Fruit fly (Drosophila melanogaster) whole organism, embryonic: ENCODE results near the gene Fmr1.

Source experiments
- Antp ChIP-seq: fragments of 200-800 bp; sonication (Bioruptor generic); optimal IDR thresholded peaks from 3 replicates; lab custom pipeline; 2016; ENCODE audit warnings: missing biosample characterization, missing genetic modification characterization
- CG11504 ChIP-seq: fragments of 200-800 bp; sonication (Bioruptor generic); optimal IDR thresholded peaks from 3 replicates; lab custom pipeline; 2019; ENCODE audit warnings: missing biosample characterization, mild to moderate bottlenecking, missing genetic modification characterization, moderate library complexity
- CG11696 ChIP-seq: fragments of 200-800 bp; sonication (Bioruptor generic); IDR thresholded peaks from 2 replicates; pipeline ENCODE4 v1.3.6; 2022; ENCODE audit warnings: missing biosample characterization, missing genetic modification characterization
- CG13123 ChIP-seq: fragments of 200-800 bp; sonication (Bioruptor generic); optimal IDR thresholded peaks from 2 replicates; lab custom pipeline; 2016; ENCODE audit warnings: missing biosample characterization, missing genetic modification characterization
- CG13296 ChIP-seq: fragments of 200-800 bp; sonication (Bioruptor generic); optimal IDR thresholded peaks from 3 replicates; lab custom pipeline; 2018; ENCODE audit warnings: missing biosample characterization, mild to moderate bottlenecking, missing genetic modification characterization
- CG13424 ChIP-seq: fragments of 200-800 bp; sonication (Bioruptor generic); optimal IDR thresholded peaks from 2 replicates; lab custom pipeline; 2019; ENCODE audit warnings: missing biosample characterization, mild to moderate bottlenecking, missing genetic modification characterization, moderate library complexity
- CG14014 ChIP-seq: fragments of 200-800 bp; sonication (Bioruptor generic); IDR thresholded peaks from 2 replicates; pipeline ENCODE4 v1.3.6; 2022; ENCODE audit warnings: missing biosample characterization, missing genetic modification characterization
- CG15269 ChIP-seq: fragments of 200-800 bp; sonication (Bioruptor generic); optimal IDR thresholded peaks from 2 replicates; lab custom pipeline; 2018; ENCODE audit warnings: missing biosample characterization, mild to moderate bottlenecking, missing genetic modification characterization, moderate library complexity
- CG15514 ChIP-seq: fragments of 200-800 bp; sonication (Bioruptor generic); optimal IDR thresholded peaks from 3 replicates; lab custom pipeline; 2017; ENCODE audit warnings: missing biosample characterization, missing genetic modification characterization, mild to moderate bottlenecking, moderate library complexity, missing genetic modification reagents
- CG1603 ChIP-seq: fragments of 200-800 bp; sonication (Bioruptor generic); optimal IDR thresholded peaks from 2 replicates; lab custom pipeline; 2019; ENCODE audit warnings: missing biosample characterization, mild to moderate bottlenecking, missing genetic modification characterization, moderate library complexity
- CG17361 ChIP-seq: fragments of 200-800 bp; sonication (Bioruptor generic); IDR thresholded peaks from 3 replicates; pipeline ENCODE4 v1.3.6; 2022; ENCODE audit warnings: missing biosample characterization, missing genetic modification characterization
- CG18764 ChIP-seq: fragments of 200-800 bp; sonication (Bioruptor generic); optimal IDR thresholded peaks from 3 replicates; lab custom pipeline; 2016; ENCODE audit warnings: missing biosample characterization, missing genetic modification characterization
- CG3065 ChIP-seq: fragments of 200-800 bp; sonication (Bioruptor generic); optimal IDR thresholded peaks from 2 replicates; lab custom pipeline; 2016; ENCODE audit warnings: missing biosample characterization, missing genetic modification characterization
- CG31224 ChIP-seq: fragments of 200-800 bp; sonication (Bioruptor generic); IDR thresholded peaks from 2 replicates; pipeline ENCODE4 v1.3.6; 2022; ENCODE audit warnings: missing biosample characterization, missing genetic modification characterization
- CG33213 ChIP-seq: fragments of 200-800 bp; sonication (Bioruptor generic); optimal IDR thresholded peaks from 3 replicates; lab custom pipeline; 2016; ENCODE audit warnings: missing biosample characterization, missing genetic modification characterization
- CG3838 ChIP-seq: fragments of 200-800 bp; sonication (Bioruptor generic); optimal IDR thresholded peaks from 3 replicates; lab custom pipeline; 2016; ENCODE audit warnings: missing biosample characterization, missing genetic modification characterization
- CG4360 ChIP-seq: fragments of 200-800 bp; sonication (Bioruptor generic); IDR thresholded peaks from 2 replicates; pipeline ENCODE4 v1.3.6; 2022; ENCODE audit warnings: missing biosample characterization, missing genetic modification characterization
- CG5180 ChIP-seq: fragments of 200-800 bp; sonication (Bioruptor generic); optimal IDR thresholded peaks from 3 replicates; lab custom pipeline; 2017; ENCODE audit warnings: missing biosample characterization, missing genetic modification characterization, mild to moderate bottlenecking, moderate library complexity, missing genetic modification reagents
- CG5953 ChIP-seq: fragments of 200-800 bp; sonication (Bioruptor generic); IDR thresholded peaks from 2 replicates; pipeline ENCODE4 v1.3.6; 2022; ENCODE audit warnings: missing biosample characterization, missing genetic modification characterization
- CG6254 ChIP-seq: fragments of 200-800 bp; sonication (Bioruptor generic); optimal IDR thresholded peaks from 3 replicates; lab custom pipeline; 2017; ENCODE audit warnings: mild to moderate bottlenecking, missing biosample characterization, missing genetic modification reagents, missing genetic modification characterization
- CG7556 ChIP-seq: fragments of 200-800 bp; sonication (Bioruptor generic); optimal IDR thresholded peaks from 2 replicates; lab custom pipeline; 2017; ENCODE audit warnings: missing biosample characterization, mild to moderate bottlenecking, missing genetic modification characterization
- CG9817 ChIP-seq: fragments of 200-800 bp; sonication (Bioruptor generic); optimal IDR thresholded peaks from 2 replicates; lab custom pipeline; 2018; ENCODE audit warnings: missing biosample characterization, mild to moderate bottlenecking, missing genetic modification characterization, moderate library complexity
- Drgx ChIP-seq: fragments of 200-800 bp; sonication (Bioruptor generic); IDR thresholded peaks from 2 replicates; pipeline ENCODE4 v1.3.6; 2022; ENCODE audit warnings: missing biosample characterization, missing genetic modification characterization
- H15 ChIP-seq: fragments of 200-800 bp; sonication (Bioruptor generic); IDR thresholded peaks from 3 replicates; pipeline ENCODE4 v1.3.6; 2022; ENCODE audit warnings: missing biosample characterization, missing genetic modification characterization
- HLH54F ChIP-seq: fragments of 200-800 bp; sonication (Bioruptor generic); optimal IDR thresholded peaks from 3 replicates; lab custom pipeline; 2016; ENCODE audit warnings: missing biosample characterization, missing genetic modification characterization
- Hmx ChIP-seq: fragments of 200-800 bp; sonication (Bioruptor generic); optimal IDR thresholded peaks from 2 replicates; lab custom pipeline; 2016; ENCODE audit warnings: missing biosample characterization, missing genetic modification characterization
- Lpt ChIP-seq: fragments of >200 bp; optimal IDR thresholded peaks from 2 replicates; lab custom pipeline; 2018; ENCODE audit warnings: missing biosample characterization, missing genetic modification characterization
- MESR4 ChIP-seq: fragments of 200-800 bp; sonication (Bioruptor generic); optimal IDR thresholded peaks from 2 replicates; lab custom pipeline; 2018; ENCODE audit warnings: missing biosample characterization, mild to moderate bottlenecking, missing genetic modification characterization, moderate library complexity
- MTF-1 ChIP-seq: fragments of 200-800 bp; sonication (Bioruptor generic); optimal IDR thresholded peaks from 2 replicates; lab custom pipeline; 2018; ENCODE audit warnings: missing biosample characterization, mild to moderate bottlenecking, missing genetic modification characterization, borderline replicate concordance
- Stat92E ChIP-seq, 3 experiments: fragments of >200 bp in 2 of 3; fragments of 200-800 bp in 1 of 3; sonication (Bioruptor generic) in 1 of 3; optimal IDR thresholded peaks; 2 replicates each; lab custom pipeline; 2017 to 2019; ENCODE audit warnings: missing biosample characterization in 3 of 3, missing genetic modification characterization in 3 of 3, mild to moderate bottlenecking in 1 of 3, moderate library complexity in 1 of 3
- cg ChIP-seq: fragments of 200-800 bp; sonication (Bioruptor generic); optimal IDR thresholded peaks from 3 replicates; lab custom pipeline; 2019; ENCODE audit warnings: missing biosample characterization, mild to moderate bottlenecking, missing genetic modification characterization, moderate library complexity
- dan ChIP-seq: fragments of 200-800 bp; sonication (Bioruptor generic); IDR thresholded peaks from 2 replicates; pipeline ENCODE4 v1.3.6; 2022; ENCODE audit warnings: missing biosample characterization, missing genetic modification characterization
- dati ChIP-seq: fragments of 200-800 bp; sonication (Bioruptor generic); IDR thresholded peaks from 2 replicates; pipeline ENCODE4 v1.3.6; 2022; ENCODE audit warnings: missing biosample characterization, missing genetic modification characterization
- fd64A ChIP-seq: fragments of 200-800 bp; sonication (Bioruptor generic); optimal IDR thresholded peaks from 3 replicates; lab custom pipeline; 2018; ENCODE audit warnings: missing biosample characterization, mild to moderate bottlenecking, missing genetic modification characterization
- fd96Cb ChIP-seq: fragments of 200-800 bp; sonication (Bioruptor generic); optimal IDR thresholded peaks from 2 replicates; lab custom pipeline; 2018; ENCODE audit warnings: missing biosample characterization, mild to moderate bottlenecking, missing genetic modification characterization, moderate library complexity
- grn ChIP-seq: fragments of 200-800 bp; sonication (Bioruptor generic); optimal IDR thresholded peaks from 3 replicates; lab custom pipeline; 2017; ENCODE audit warnings: missing biosample characterization, missing genetic modification characterization
- gsb ChIP-seq: fragments of 200-800 bp; sonication (Bioruptor generic); IDR thresholded peaks from 2 replicates; pipeline ENCODE4 v1.3.6; 2022; ENCODE audit warnings: missing biosample characterization, missing genetic modification characterization
- hkb ChIP-seq, 2 experiments: fragments of 200-800 bp in 1 of 2; fragments of >200 bp in 1 of 2; sonication (Bioruptor generic) in 1 of 2; IDR thresholded peaks in 1 of 2; optimal IDR thresholded peaks in 1 of 2; 2 replicates each; pipeline versions ENCODE4 v1.3.6 to Lab custom; 2017 to 2022; ENCODE audit warnings: missing biosample characterization in 1 of 2, missing genetic modification characterization in 1 of 2
- jing ChIP-seq: fragments of 200-800 bp; sonication (Bioruptor generic); optimal IDR thresholded peaks from 2 replicates; lab custom pipeline; 2018; ENCODE audit warnings: missing biosample characterization, mild to moderate bottlenecking, missing genetic modification characterization
- klu ChIP-seq: fragments of 200-800 bp; sonication (Bioruptor generic); IDR thresholded peaks from 2 replicates; pipeline ENCODE4 v1.3.6; 2022; ENCODE audit warnings: missing biosample characterization, missing genetic modification characterization
- lilli ChIP-seq: fragments of 200-800 bp; sonication (Bioruptor generic); optimal IDR thresholded peaks from 3 replicates; lab custom pipeline; 2016; ENCODE audit warnings: missing biosample characterization, missing genetic modification characterization
- peb ChIP-seq: fragments of 200-800 bp; sonication (Bioruptor generic); IDR thresholded peaks from 2 replicates; pipeline ENCODE4 v1.3.6; 2022; ENCODE audit warnings: missing biosample characterization, missing genetic modification characterization
- phol ChIP-seq: fragments of 200-800 bp; sonication (Bioruptor generic); optimal IDR thresholded peaks from 3 replicates; lab custom pipeline; 2018; ENCODE audit warnings: missing biosample characterization, mild to moderate bottlenecking, missing genetic modification characterization, moderate library complexity
- pnt ChIP-seq: fragments of 200-800 bp; sonication (Bioruptor generic); optimal IDR thresholded peaks from 3 replicates; lab custom pipeline; 2016; ENCODE audit warnings: missing biosample characterization, missing genetic modification characterization
- ranshi ChIP-seq: fragments of 200-800 bp; sonication (Bioruptor generic); IDR thresholded peaks from 2 replicates; pipeline ENCODE4 v1.3.6; 2022; ENCODE audit warnings: missing biosample characterization, missing genetic modification characterization
- row ChIP-seq: fragments of 200-800 bp; sonication (Bioruptor generic); IDR thresholded peaks from 3 replicates; pipeline ENCODE4 v1.3.6; 2022; ENCODE audit warnings: missing biosample characterization, missing genetic modification characterization
- run ChIP-seq: fragments of 200-800 bp; sonication (Bioruptor generic); optimal IDR thresholded peaks from 3 replicates; lab custom pipeline; 2018; ENCODE audit warnings: missing biosample characterization, mild to moderate bottlenecking, missing genetic modification characterization
- salm ChIP-seq: fragments of 200-800 bp; sonication (Bioruptor generic); optimal IDR thresholded peaks from 2 replicates; lab custom pipeline; 2018; ENCODE audit warnings: missing biosample characterization, mild to moderate bottlenecking, missing genetic modification characterization
- sens ChIP-seq: fragments of 200-800 bp; sonication (Bioruptor generic); peaks from one replicate; lab custom pipeline; 2016; ENCODE audit warnings: missing biosample characterization, missing genetic modification characterization
- tgo ChIP-seq: fragments of 200-800 bp; sonication (Bioruptor generic); IDR thresholded peaks from 3 replicates; pipeline ENCODE4 v1.3.6; 2022; ENCODE audit warnings: missing biosample characterization, missing genetic modification characterization

Fmr1 gene

dm6 chr3R:10079267-10079987 lies 30.5 kb downstream of the Fmr1 start (continued):
- TF ChIP-seq CG17361 (GFP tag; lab: Robert Waterston, UW) = 0 out of 3 replicates have a peak, but pooled peaks have one; percentile 45
- TF ChIP-seq MESR4 (GFP tag; lab: Kevin White, UChicago) = no peak
- TF ChIP-seq peb (GFP tag; lab: Robert Waterston, UW) = no peak
- TF ChIP-seq MTF-1 (GFP tag; lab: Kevin White, UChicago) = no peak
- no peak for TF ChIP-seq Lpt (GFP tag; lab: Kevin White, UChicago)
- TF ChIP-seq CG31224 (GFP tag; lab: Robert Waterston, UW) = no peak
- no peak for TF ChIP-seq Hmx (GFP tag; lab: Kevin White, UChicago)
- TF ChIP-seq CG11504 (tag; lab: Kevin White, UChicago) = peak; percentile 64
- TF ChIP-seq cg (GFP tag; lab: Kevin White, UChicago) = peak; percentile 63
- no peak for TF ChIP-seq H15 (GFP tag; lab: Robert Waterston, UW)
- no peak for TF ChIP-seq CG13123 (GFP tag; lab: Kevin White, UChicago)
- TF ChIP-seq CG5953 = no peak
- peak; percentile 43; the same call in 1 of the 2 replicates for TF ChIP-seq CG11696 (GFP tag; lab: Robert Waterston, UW)
- TF ChIP-seq CG1603 (tag; lab: Kevin White, UChicago) = peak; percentile 59
- TF ChIP-seq CG6254 (GFP tag; lab: Kevin White, UChicago) = no peak
- TF ChIP-seq klu = no peak
- TF ChIP-seq run = no peak
- TF ChIP-seq grn (GFP tag; lab: Kevin White, UChicago) = no peak
- no peak for TF ChIP-seq CG13296
- TF ChIP-seq CG7556 = no peak
- TF ChIP-seq salm = no peak
- TF ChIP-seq HLH54F (GFP tag; lab: Kevin White, UChicago) = no peak
- TF ChIP-seq lilli (GFP tag; lab: Kevin White, UChicago) = no peak
- TF ChIP-seq CG33213 (GFP tag; lab: Kevin White, UChicago) = no peak
- no peak for TF ChIP-seq hkb (optimal IDR thresholded peaks at IDR 0.05; lab: Kevin White, UChicago)
- TF ChIP-seq hkb (GFP tag; IDR thresholded peaks at IDR 0.05; lab: Robert Waterston, UW) = peak; percentile 65
- no peak for TF ChIP-seq CG3838 (GFP tag; lab: Kevin White, UChicago)
- TF ChIP-seq CG9817 (tag; lab: Kevin White, UChicago) = no peak
- TF ChIP-seq row (GFP tag; lab: Robert Waterston, UW) = peak; percentile 49
- TF ChIP-seq CG3065 (GFP tag; lab: Kevin White, UChicago) = no peak
- peak; percentile 42 for TF ChIP-seq phol (tag; lab: Kevin White, UChicago)
- no peak for TF ChIP-seq jing (GFP tag; lab: Kevin White, UChicago)
- TF ChIP-seq CG18764 = peak; percentile 9
- TF ChIP-seq dan (GFP tag; lab: Robert Waterston, UW) = no peak
- peak; percentile 7 for TF ChIP-seq CG15269
- TF ChIP-seq CG15514 (GFP tag; lab: Kevin White, UChicago) = peak; percentile 4
- TF ChIP-seq CG14014 (GFP tag; lab: Robert Waterston, UW) = no peak
- no peak for TF ChIP-seq dati
- TF ChIP-seq fd96Cb (tag; lab: Kevin White, UChicago) = peak; percentile 50
- TF ChIP-seq pnt = no peak
- TF ChIP-seq CG4360 (GFP tag; lab: Robert Waterston, UW) = no peak
- peak; percentile 86 for TF ChIP-seq sens (GFP tag; lab: Kevin White, UChicago)
- no peak for TF ChIP-seq Stat92E (GFP tag; optimal IDR thresholded peaks at IDR 0.05; lab: Kevin White, UChicago)
- TF ChIP-seq gsb (GFP tag; lab: Robert Waterston, UW) = no peak
- no peak for TF ChIP-seq CG5180 (GFP tag; lab: Kevin White, UChicago)
- peak; percentile 86 for TF ChIP-seq Drgx (GFP tag; lab: Robert Waterston, UW)
- TF ChIP-seq CG13424 (tag; lab: Kevin White, UChicago) = peak; percentile 8
- TF ChIP-seq ranshi (GFP tag; lab: Robert Waterston, UW) = peak; percentile 40; the same call in 1 of the 2 replicates
- TF ChIP-seq Antp = peak; percentile 2
- TF ChIP-seq fd64A = no peak
- TF ChIP-seq tgo = peak; percentile 30; the same call in 1 of the 3 replicates
